Fruit fly (Drosophila melanogaster) whole organism, larva: Measurements from ENCODE around the gene Fibp.

Source experiments
- noc ChIP-seq: fragments of 200-800 bp; sonication (Bioruptor generic); optimal IDR thresholded peaks from 3 replicates; lab custom pipeline; 2019; ENCODE audit warnings: missing biosample characterization, mild to moderate bottlenecking, missing genetic modification characterization, moderate library complexity

The Fibp gene

DNA sequence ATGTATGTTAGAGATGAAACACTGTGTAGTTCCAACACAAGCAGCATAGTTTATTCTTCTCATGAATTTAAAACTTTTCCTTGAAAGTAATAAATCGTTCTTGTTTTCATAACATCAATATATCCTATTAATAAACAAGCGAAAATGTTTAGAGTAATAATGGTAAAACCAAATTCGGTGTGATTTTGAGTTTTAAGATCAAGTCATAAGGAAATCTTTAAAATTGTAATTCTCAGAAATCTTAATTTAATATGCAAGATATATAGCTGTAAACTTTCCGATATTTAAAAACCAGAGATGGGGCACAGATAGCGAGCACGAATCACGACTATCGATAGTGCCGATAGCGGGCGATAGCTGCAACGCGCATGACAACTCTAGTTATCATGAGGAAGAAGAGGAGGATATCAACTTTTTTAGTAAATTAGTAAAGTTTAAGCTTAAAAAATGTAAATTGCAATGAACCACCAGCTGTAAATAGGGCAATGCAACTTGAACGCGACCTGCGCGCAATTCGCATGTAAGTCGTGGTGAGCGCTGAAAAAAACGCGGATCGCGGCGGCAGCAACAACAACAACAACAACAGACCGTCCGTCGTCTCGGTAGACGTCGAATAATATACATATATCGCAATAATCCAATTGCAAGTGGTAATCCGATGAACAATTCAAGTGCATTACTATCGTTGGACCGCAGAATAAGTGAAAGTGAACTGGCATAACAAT, at the start of gene Fibp, which contains the start of gene Deaf1:
Gene Fibp (minus strand): TSS at position 161 of the 725 bp plus-strand sequence.
Gene Deaf1 (plus strand): TSS at position 368 of the 725 bp plus-strand sequence.
- TF ChIP-seq noc (tag; lab: Kevin White, UChicago), result peak; percentile 82

DNA sequence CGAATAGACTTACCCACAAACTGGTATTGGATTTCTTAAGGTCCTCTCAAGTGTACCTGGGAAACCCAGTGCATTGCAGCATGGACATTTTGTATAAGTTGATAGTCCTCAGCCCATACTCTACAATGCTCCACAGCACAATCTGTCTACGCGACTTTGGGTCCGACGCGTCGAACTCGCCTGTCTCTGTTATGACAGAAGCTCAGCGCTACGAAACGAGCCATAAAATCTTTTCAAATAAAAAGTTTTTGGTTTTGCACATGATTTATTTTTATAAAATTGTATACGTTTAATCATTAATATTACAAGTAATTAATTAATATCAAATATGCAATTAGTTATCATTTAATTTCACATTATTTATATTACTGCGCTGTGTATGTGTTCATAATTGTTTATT, 49.5 kb upstream of the Fibp start:
- TF ChIP-seq noc (tag; lab: Kevin White, UChicago), result no peak

DNA sequence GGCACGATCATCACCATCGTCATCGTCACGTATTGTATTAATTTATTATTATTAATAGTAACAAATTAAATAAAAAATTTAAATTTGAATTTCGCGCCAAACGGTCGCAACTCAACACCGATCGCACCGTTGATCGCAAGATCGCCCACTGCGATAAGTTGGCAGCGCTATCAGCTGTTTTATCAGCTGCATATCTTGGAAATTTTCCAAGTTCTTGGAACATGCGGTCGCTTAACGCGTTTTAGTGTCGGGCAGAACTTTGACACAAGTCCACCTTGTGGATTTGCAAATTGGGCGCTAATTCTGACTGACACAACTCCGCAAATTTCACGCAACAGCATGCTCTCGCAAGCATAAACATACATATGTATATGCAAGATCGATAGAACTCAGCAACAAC, 43.4 kb upstream of the Fibp start:
- peak; percentile 34 for TF ChIP-seq noc (tag; lab: Kevin White, UChicago)

DNA sequence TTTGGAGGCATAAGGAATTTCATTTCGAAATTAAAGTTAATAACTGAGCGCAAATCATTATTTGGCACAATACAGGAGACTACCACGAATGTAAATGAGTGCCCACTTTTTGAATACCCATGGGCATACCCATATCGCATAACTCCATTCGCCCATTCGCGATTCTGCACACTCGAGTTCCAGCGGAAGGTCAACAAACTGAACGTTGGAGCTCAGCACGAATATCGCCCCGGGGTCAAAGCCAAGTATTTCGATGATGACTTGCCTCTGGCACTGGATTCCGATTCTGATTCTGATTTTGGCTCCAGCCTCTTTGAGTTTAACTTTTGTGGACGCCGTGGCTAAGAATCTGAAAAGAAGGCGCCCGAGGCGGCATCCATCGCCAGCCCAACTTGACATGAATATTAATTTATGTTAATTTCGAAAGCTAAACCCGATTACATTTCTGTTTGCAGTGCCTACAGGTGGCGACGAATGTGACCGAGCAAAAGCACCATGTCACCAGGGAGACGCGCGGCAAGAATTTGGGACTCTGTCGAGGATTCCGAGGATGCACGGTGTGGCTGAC, 40.2 kb upstream of the Fibp start:
- no peak for TF ChIP-seq noc (tag; lab: Kevin White, UChicago)

DNA sequence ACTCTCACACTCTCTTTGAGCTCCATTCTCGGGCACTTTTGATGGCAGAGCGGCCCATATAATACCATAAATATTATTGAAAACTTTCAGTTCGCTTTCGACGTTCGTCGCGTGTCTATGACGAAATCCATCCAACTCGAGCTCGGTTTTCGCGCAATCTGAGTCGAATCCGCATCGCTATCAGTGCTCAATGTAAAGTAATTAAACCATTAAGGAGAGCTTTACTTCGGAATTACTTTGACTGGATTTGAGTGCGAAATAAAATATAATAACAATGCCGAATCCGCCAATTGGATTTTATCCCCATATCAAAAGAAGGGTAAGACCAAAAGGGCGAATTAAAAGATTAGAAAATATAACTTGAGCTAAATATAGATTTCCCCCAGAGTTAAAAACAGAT, 30.3 kb upstream of the Fibp start:
- TF ChIP-seq noc (tag; lab: Kevin White, UChicago), result no peak

DNA sequence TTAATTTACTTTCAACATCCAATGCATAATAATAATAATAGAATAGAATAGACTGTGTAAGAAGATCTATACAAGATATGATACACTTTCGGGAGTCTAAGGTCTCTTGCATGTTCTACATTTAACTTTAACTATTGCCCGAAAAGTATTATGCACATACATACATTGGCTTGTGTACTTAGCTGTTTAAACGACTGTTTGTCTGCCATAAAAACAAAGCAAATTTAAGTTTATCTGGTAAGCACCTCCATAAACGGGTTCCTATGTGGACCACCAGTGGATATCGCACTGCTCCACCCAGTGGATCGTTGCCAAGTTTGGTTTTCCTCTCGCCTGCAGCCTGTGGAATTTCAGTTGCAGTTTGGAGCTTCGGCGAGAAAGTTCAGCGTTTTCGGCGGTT, 29.2 kb upstream of the Fibp start:
- TF ChIP-seq noc (tag; lab: Kevin White, UChicago), result peak; percentile 33

DNA sequence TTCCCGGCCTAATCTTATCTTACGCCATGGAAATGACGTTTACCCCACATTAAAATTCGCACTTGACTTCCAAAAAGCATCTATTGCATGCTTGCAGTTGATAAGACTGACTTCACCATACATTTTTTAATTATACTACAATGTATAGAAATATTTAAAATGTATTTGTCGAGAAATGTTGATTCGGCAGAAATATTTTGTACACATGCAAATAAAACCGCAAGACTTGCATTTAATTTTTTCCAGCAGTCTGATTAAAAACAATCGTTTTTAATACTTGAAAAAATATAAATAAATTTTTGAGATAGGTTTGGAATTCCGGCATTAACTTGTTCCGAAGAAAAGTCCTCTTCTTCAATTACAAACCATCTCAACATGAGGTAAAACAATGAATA, 28.1 kb upstream of the Fibp start:
- TF ChIP-seq noc (tag; lab: Kevin White, UChicago), result no peak

DNA sequence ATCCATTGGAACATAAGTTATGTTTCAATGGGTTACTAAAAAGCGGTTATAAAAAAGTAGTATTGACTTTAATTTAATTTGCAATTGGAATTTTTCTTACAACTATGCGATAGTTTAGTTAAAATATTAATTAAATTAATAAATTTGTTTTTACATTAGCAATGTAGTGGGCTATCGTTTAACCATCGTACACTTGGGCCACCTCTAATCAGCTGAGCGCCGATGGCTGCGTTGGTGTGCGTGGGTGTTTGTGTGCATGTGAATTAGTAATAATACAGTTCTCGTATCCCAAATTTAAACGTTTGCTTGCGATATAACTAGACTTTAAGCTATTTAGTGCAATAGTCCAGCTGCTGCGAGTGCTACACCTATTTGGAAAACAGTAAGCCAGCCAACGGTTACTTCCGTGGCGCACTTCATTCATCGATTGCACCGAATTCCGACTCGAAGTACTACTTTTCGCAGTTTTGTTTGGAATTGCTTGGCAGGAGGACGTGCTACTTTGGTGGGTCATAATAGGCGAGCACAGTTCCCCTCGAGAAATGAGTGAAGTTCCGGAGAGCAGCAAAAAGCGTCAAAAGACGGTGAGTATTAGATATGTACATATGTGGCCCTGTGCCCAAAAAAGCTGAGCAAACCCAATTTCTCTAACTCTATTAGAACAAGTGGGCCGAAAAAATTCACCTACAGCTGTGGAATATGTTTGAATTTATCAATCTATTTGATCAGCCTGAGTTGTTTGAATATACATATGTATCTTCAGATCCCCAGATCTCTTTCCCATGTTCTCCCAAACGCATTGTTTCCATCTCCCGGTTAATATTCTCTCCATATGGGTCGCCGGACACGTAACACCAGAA, 27.5 kb upstream of the Fibp start, which contains the start of gene Papss:
Gene Papss (plus strand): TSS at position 247 of the 860 bp plus-strand sequence.
- TF ChIP-seq noc (tag; lab: Kevin White, UChicago), result peak; percentile 82

DNA sequence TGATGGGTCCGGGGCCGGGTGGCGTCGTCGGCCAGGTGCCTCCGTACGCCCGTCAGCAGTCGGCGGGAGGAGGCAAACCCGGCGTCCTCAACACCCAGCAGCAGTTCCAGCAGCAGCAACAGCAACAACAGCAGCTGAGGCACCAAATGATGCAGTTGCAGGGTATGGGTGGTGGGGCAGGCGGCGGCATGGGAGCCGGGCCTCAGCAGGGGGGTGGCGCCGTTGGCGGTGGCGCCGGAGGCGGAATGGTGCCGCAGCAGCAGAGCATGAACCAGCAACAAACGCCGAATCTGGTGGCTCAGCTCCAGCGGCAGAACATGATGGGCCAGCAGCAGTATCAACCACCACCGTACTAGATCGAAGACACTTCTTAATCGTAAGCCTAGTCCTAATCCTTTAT, 26.7 kb upstream of the Fibp start:
- TF ChIP-seq noc (tag; lab: Kevin White, UChicago), result no peak

DNA sequence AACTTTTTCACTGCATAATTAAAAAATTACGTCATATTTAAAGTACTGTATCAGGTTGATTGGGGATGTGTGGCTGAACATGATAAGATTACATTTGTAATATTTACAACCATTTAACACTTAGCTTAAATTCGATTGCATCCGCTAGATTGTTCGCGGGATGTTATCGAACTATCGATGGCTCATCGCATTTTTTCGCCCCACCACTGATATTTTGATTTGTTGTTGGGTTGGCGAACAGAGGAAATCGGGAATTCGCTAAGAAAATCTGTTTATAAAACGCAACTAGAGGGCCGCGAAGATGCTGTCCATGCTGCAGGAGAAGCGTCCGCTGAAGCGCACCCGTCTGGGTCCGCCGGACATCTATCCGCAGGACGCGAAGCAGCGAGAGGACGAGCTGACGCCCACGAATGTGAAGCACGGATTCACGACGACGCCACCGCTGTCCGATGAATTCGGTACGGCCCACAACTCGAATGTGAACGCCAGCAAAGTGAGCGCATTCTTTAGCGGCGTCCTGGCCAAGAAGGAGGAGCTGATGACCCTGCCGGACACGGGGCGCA, 18.7 kb upstream of the Fibp start, which contains the start of gene kto:
Gene kto (plus strand): TSS at position 240 of the 563 bp plus-strand sequence.
- TF ChIP-seq noc (tag; lab: Kevin White, UChicago), result no peak

DNA sequence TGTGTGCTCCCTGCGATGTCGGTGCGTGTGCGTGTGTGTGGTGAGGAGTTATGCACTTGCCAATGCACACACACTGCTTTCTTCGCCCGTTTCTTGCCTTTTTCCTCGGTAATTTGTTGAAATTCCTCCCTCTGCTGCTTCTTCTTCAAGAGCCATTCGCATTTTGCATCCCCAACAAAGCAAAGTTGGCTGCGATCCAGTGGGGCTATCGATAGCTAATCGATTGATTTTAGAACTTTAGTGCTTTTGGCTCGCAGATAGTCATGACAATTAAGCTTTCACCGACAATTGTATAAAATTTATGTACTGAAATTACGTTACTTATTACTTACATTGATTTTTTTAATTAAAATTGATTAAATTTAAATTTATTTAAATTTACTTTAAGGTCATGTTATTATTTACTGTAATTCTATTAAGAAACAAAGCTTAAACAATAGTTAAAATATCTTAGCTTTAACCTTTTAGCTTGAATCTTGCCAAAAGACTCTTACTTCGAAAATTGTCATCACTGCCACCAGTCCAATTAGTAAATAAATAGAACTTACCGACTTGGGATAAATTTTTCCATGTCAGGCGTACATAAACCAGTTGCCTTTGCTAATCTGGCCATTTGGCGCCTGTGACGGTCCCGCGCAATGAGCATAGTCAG, 16.5 kb upstream of the Fibp start, which contains the start of the genes trc and CG32221:
Gene trc (minus strand): TSS at position 162 of the 652 bp plus-strand sequence.
Gene CG32221 (plus strand): TSS at position 528 of the 652 bp plus-strand sequence.
- no peak for TF ChIP-seq noc (tag; lab: Kevin White, UChicago)

DNA sequence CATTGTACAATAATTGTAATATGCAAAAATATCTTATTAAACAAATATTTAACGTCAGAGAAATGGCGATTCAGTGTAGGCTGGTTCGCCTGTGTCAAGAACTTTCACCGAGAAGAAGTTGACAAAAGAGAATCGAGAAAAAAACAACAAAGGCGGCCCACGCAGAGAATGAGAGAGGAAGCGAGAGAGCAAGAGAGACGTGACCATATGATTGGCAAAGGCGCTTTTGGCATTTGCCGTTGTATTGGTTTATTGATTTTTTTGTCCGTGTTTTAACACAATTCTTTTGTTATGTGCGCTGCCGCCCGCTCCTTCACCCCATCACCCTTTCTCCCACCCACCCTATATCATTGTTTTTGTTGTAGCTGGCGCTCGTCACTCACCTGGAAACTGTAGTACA, 15.5 kb upstream of the Fibp start:
- TF ChIP-seq noc (tag; lab: Kevin White, UChicago), result no peak

DNA sequence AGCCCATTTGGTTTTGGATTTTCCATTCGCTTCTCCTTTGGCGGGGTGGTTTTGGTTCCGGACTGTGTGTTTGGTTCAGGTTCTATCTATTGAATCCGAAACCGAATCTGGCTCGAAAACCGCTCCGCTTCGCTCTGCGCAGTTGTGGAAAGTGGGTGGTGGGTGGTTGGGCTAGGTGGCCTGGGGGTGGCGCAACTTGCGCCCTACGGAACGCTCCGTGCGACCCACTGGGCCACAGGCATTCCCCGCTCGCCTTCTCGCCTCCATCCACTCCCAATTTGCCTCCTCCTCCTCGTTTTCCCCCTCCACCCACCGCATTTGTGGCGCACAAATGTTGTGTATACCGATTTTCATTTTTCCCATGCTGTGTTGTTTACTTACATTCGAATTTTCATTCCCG, 934 bp upstream of the Fibp start:
- TF ChIP-seq noc (tag; lab: Kevin White, UChicago), result no peak

DNA sequence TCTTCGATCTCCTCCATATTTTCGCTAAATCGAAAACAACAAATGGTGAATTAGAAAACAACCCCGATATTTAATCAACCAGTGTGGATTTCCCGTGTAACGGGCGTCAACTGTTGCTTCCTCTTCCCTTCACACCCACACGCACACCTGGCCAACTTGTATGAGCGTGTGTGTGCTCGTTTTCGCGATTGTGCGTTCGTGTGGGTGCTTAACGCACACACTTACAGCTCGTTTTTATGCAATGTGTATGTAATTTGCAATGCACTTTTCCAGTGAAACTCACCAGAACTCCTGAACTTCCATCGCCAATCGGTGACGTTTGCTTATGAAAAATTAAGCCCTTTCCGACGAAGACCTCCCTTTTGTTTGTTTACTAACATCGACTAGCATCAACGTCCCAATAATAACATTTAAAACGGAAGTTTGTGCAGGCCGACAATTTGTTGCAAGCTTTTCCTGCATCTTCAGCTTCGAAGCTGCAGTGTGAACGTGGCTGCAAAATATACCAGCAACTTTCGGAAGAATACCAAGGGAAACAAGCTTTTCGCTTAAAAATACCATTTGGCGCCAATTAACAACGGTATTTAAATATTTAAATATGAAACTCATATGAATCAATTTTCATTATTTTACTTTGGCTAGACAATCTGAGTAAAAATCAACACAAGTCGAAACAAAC, 2.2 kb downstream of the Fibp start, which contains the start of gene cyc:
Gene cyc (minus strand): TSS at position 467 of the 679 bp plus-strand sequence.
- TF ChIP-seq noc (tag; lab: Kevin White, UChicago), result no peak
